Worm (Caenorhabditis elegans): Measurements from ENCODE around the gene dod-19.

The dod-19 gene

ce11 chrV:415072-415471, 513 bp upstream of the dod-19 start:
- no peak for TF ChIP-seq daf-19 (GFP tag; conservative IDR thresholded peaks at IDR 0.05)
- TF ChIP-seq snpc-4 (tag; optimal IDR thresholded peaks at IDR 0.05): no peak
- peak; percentile 61 for TF ChIP-seq php-3 (GFP tag; IDR thresholded peaks at IDR 0.05)
- TF ChIP-seq Y48G9A.11 (GFP tag; IDR thresholded peaks at IDR 0.05): no peak
- no peak for TF ChIP-seq set-16 (GFP tag; IDR thresholded peaks at IDR 0.05)
- no peak for TF ChIP-seq R02D3.7 (tag; optimal IDR thresholded peaks at IDR 0.05)
- no peak for TF ChIP-seq lim-7 (GFP tag; IDR thresholded peaks at IDR 0.05)
- no peak for TF ChIP-seq dmd-8 (GFP tag; IDR thresholded peaks at IDR 0.05)
- no peak for TF ChIP-seq nhr-10 (tag; optimal IDR thresholded peaks at IDR 0.05)
- TF ChIP-seq daf-16 (GFP tag; optimal IDR thresholded peaks at IDR 0.05): no peak
- TF ChIP-seq daf-16 (tag; optimal IDR thresholded peaks at IDR 0.05): peak; percentile 47
- peak; percentile 80 for TF ChIP-seq pqm-1 (tag; optimal IDR thresholded peaks at IDR 0.05)
- TF ChIP-seq mdl-1 (tag; optimal IDR thresholded peaks at IDR 0.05): no peak
- TF ChIP-seq ama-1 (optimal IDR thresholded peaks at IDR 0.05): no peak
- peak; percentile 54 for TF ChIP-seq nhr-77 (tag; optimal IDR thresholded peaks at IDR 0.05)
- no peak for TF ChIP-seq nhr-48 (tag; optimal IDR thresholded peaks at IDR 0.05)
- peak; percentile 55; the same call in 1 of the 2 replicates for TF ChIP-seq dmd-6 (GFP tag; IDR thresholded peaks at IDR 0.05)
- TF ChIP-seq spr-3 (GFP tag; optimal IDR thresholded peaks at IDR 0.05): no peak
- peak; percentile 60 for TF ChIP-seq nhr-28 (tag; optimal IDR thresholded peaks at IDR 0.05)
- TF ChIP-seq vab-7 (GFP tag; IDR thresholded peaks at IDR 0.05): no peak
- no peak for TF ChIP-seq zip-11 (GFP tag; IDR thresholded peaks at IDR 0.05)
- TF ChIP-seq Y75B8A.6 (GFP tag; IDR thresholded peaks at IDR 0.05): no peak
- no peak for TF ChIP-seq arid-1 (GFP tag; conservative IDR thresholded peaks at IDR 0.05)
- TF ChIP-seq hmg-1.1 (GFP tag; IDR thresholded peaks at IDR 0.05): no peak
- no peak for TF ChIP-seq Y5F2A.4 (GFP tag; optimal IDR thresholded peaks at IDR 0.05)
- TF ChIP-seq tra-1 (GFP tag; IDR thresholded peaks at IDR 0.05): no peak

ce11 chrV:412820-413219, 1.7 kb downstream of the dod-19 start:
- peak; percentile 95 for TF ChIP-seq aha-1 (tag)
- TF ChIP-seq Y105C5A.15 (GFP tag; IDR thresholded peaks at IDR 0.05): no peak
- no peak for TF ChIP-seq mdt-29 (GFP tag; IDR thresholded peaks at IDR 0.05)
- TF ChIP-seq daf-12 (tag; optimal IDR thresholded peaks at IDR 0.05): no peak

- TF ChIP-seq F49E8.2 (tag; optimal IDR thresholded peaks at IDR 0.05; ENCODE audit: borderline replicate concordance) (no peak), unc-62 (GFP tag; optimal IDR thresholded peaks at IDR 0.05 in 1 of 2) (no peak), unc-62 (tag; optimal IDR thresholded peaks at IDR 0.05) (no peak), F37D6.2 (tag; optimal IDR thresholded peaks at IDR 0.05) (no peak), dmd-9 (GFP tag; IDR thresholded peaks at IDR 0.05) (no peak), aly-2 (tag; optimal IDR thresholded peaks at IDR 0.05) (no peak), T26A8.4 (GFP tag; IDR thresholded peaks at IDR 0.05) (no peak), tag-97 (GFP tag; IDR thresholded peaks at IDR 0.05) (no peak), spr-1 (tag; optimal IDR thresholded peaks at IDR 0.05) (no peak), attf-4 (tag; optimal IDR thresholded peaks at IDR 0.05) (no peak), tra-1 (GFP tag; IDR thresholded peaks at IDR 0.05) (no peak), saeg-2 (GFP tag; IDR thresholded peaks at IDR 0.05) (no peak), nhr-28 (tag; optimal IDR thresholded peaks at IDR 0.05) (no peak)
Measured at ce11 chrV:404210-404669, 10.3 kb downstream of the dod-19 start, which contains the start of gene nhr-252. Gene nhr-252, plus strand, starts transcription at chrV:404619.

Measured in whole organism, L4 larva.